Worm (Caenorhabditis elegans) whole organism, young adult: ENCODE measurements around the gene gpch-1.
A peak's percentile ranks its signal among the peaks of the same experiment; 100 is the strongest.

Experiments
- B0019.2 ChIP-seq: fragments of 200-800 bp; sonication (Bioruptor generic); conservative IDR thresholded peaks from 2 replicates; pipeline ENCODE4 v1.3.6; 2022; ENCODE audit warnings: missing genetic modification reagents, missing genetic modification characterization, missing compliant biosample characterization
- C17E4.6 ChIP-seq: fragments of 200-800 bp; sonication (Bioruptor generic); IDR thresholded peaks from 2 replicates; pipeline ENCODE4 v1.3.6; 2022; ENCODE audit warnings: missing genetic modification reagents, missing genetic modification characterization, missing compliant biosample characterization
- D2030.7 ChIP-seq: fragments of 200-800 bp; sonication (Bioruptor generic); IDR thresholded peaks from 2 replicates; pipeline ENCODE4 v1.3.6; 2022; ENCODE audit warnings: missing genetic modification reagents, missing genetic modification characterization, missing compliant biosample characterization
- F23B12.7 ChIP-seq: sonication (generic microtip); optimal IDR thresholded peaks from 2 replicates; lab custom pipeline; 2017; ENCODE audit warnings: missing genetic modification characterization, mild to moderate bottlenecking, missing compliant biosample characterization, antibody characterized with exemption, moderate library complexity; ENCODE audit not compliant: insufficient read depth
- F55B11.4 ChIP-seq: sonication (generic microtip); optimal IDR thresholded peaks from 2 replicates; lab custom pipeline; 2016; ENCODE audit warnings: missing compliant biosample characterization, missing genetic modification characterization, borderline replicate concordance; ENCODE audit not compliant: insufficient read depth
- Y53F4B.3 ChIP-seq: fragments of 200-800 bp; sonication (Bioruptor generic); IDR thresholded peaks from 2 replicates; pipeline ENCODE4 v1.3.6; 2022; ENCODE audit warnings: missing genetic modification reagents, missing genetic modification characterization, missing compliant biosample characterization
- Y95B8A.8 ChIP-seq: fragments of 200-800 bp; sonication (Bioruptor generic); IDR thresholded peaks from 2 replicates; pipeline ENCODE4 v1.3.6; 2022; ENCODE audit warnings: missing genetic modification reagents, missing genetic modification characterization, missing compliant biosample characterization
- ZK185.1 ChIP-seq: sonication (generic microtip); optimal IDR thresholded peaks from 2 replicates; lab custom pipeline; 2016; ENCODE audit warnings: mild to moderate bottlenecking, missing genetic modification characterization, missing compliant biosample characterization; ENCODE audit not compliant: poor library complexity, severe bottlenecking
- akir-1 ChIP-seq: fragments of 200-800 bp; sonication (Bioruptor generic); optimal IDR thresholded peaks from 2 replicates; lab custom pipeline; 2018; ENCODE audit warnings: mild to moderate bottlenecking, missing genetic modification characterization, moderate library complexity, missing compliant biosample characterization
- atf-7 ChIP-seq: sonication (generic microtip); optimal IDR thresholded peaks from 2 replicates; lab custom pipeline; 2017; ENCODE audit warnings: mild to moderate bottlenecking, missing genetic modification characterization, missing compliant biosample characterization
- bed-1 ChIP-seq: fragments of 200-800 bp; sonication (Bioruptor generic); IDR thresholded peaks from 2 replicates; pipeline ENCODE4 v1.3.6; 2022; ENCODE audit warnings: missing genetic modification reagents, missing genetic modification characterization, missing compliant biosample characterization
- bed-2 ChIP-seq: fragments of 200-800 bp; sonication (Bioruptor generic); IDR thresholded peaks from 2 replicates; pipeline ENCODE4 v1.3.6; 2022; ENCODE audit warnings: missing genetic modification reagents, missing genetic modification characterization, missing compliant biosample characterization
- ceh-91 ChIP-seq: fragments of 200-800 bp; sonication (Bioruptor generic); IDR thresholded peaks from 2 replicates; pipeline ENCODE4 v1.3.6; 2022; ENCODE audit warnings: missing genetic modification reagents, missing genetic modification characterization, missing compliant biosample characterization
- efl-1 ChIP-seq: fragments of 150-350 bp; optimal IDR thresholded peaks from 2 replicates; lab custom pipeline; 2014; ENCODE audit warnings: missing biosample characterization, missing genetic modification reagents, missing genetic modification characterization
- egl-44 ChIP-seq: fragments of 200-800 bp; sonication (Bioruptor generic); IDR thresholded peaks from 2 replicates; pipeline ENCODE4 v1.3.6; 2022; ENCODE audit warnings: missing genetic modification reagents, missing genetic modification characterization, missing compliant biosample characterization
- egrh-3 ChIP-seq: fragments of 200-800 bp; sonication (Bioruptor generic); IDR thresholded peaks from 2 replicates; pipeline ENCODE4 v1.3.6; 2022; ENCODE audit warnings: missing genetic modification reagents, missing genetic modification characterization, missing compliant biosample characterization
- him-1 ChIP-seq: sonication (generic microtip); optimal IDR thresholded peaks from 2 replicates; lab custom pipeline; 2016; ENCODE audit warnings: missing genotype, missing genetic modification reagents, missing genetic modification characterization, missing compliant biosample characterization
- hlh-26 ChIP-seq: fragments of 200-800 bp; sonication (Bioruptor generic); conservative IDR thresholded peaks from 2 replicates; pipeline ENCODE4 v1.3.6; 2022; ENCODE audit warnings: missing genetic modification reagents, missing genetic modification characterization, missing compliant biosample characterization
- hmg-1.2 ChIP-seq: fragments of 200-800 bp; sonication (Bioruptor generic); IDR thresholded peaks from 2 replicates; pipeline ENCODE4 v1.3.6; 2022; ENCODE audit warnings: missing genetic modification reagents, missing genetic modification characterization, missing compliant biosample characterization
- lag-1 ChIP-seq: fragments of 200-800 bp; sonication (Bioruptor generic); IDR thresholded peaks from 2 replicates; pipeline ENCODE4 v1.3.6; 2022; ENCODE audit warnings: missing genetic modification reagents, missing genetic modification characterization, missing compliant biosample characterization
- let-607 ChIP-seq, 2 experiments: fragments of 200-800 bp in 1 of 2; sonication (Bioruptor generic) in 1 of 2; sonication (generic microtip) in 1 of 2; optimal IDR thresholded peaks; 2 replicates each; lab custom pipeline; 2016 to 2018; ENCODE audit warnings: mild to moderate bottlenecking in 2 of 2, missing compliant biosample characterization in 2 of 2, missing genetic modification characterization in 2 of 2, moderate library complexity in 2 of 2, missing genotype in 1 of 2
- lin-26 ChIP-seq: fragments of 200-800 bp; sonication (Bioruptor generic); IDR thresholded peaks from 2 replicates; pipeline ENCODE4 v1.3.6; 2022; ENCODE audit warnings: missing genetic modification reagents, missing genetic modification characterization, missing compliant biosample characterization
- lin-54 ChIP-seq: fragments of 200-800 bp; sonication (Bioruptor generic); optimal IDR thresholded peaks from 2 replicates; lab custom pipeline; 2018; ENCODE audit warnings: mild to moderate bottlenecking, missing genetic modification characterization, missing compliant biosample characterization
- lir-1 ChIP-seq: fragments of 200-800 bp; sonication (Bioruptor generic); conservative IDR thresholded peaks from 2 replicates; pipeline ENCODE4 v1.3.6; 2022; ENCODE audit warnings: missing genetic modification reagents, missing genetic modification characterization, missing compliant biosample characterization
- lsl-1 ChIP-seq: fragments of 200-800 bp; sonication (Bioruptor generic); optimal IDR thresholded peaks from 2 replicates; lab custom pipeline; 2018; ENCODE audit warnings: mild to moderate bottlenecking, missing genetic modification characterization, moderate library complexity, missing compliant biosample characterization
- mes-4 ChIP-seq: sonication (generic microtip); optimal IDR thresholded peaks from 2 replicates; lab custom pipeline; 2016; ENCODE audit warnings: missing genotype, missing genetic modification characterization, missing compliant biosample characterization
- nfya-1 ChIP-seq: sonication (generic microtip); optimal IDR thresholded peaks from 2 replicates; lab custom pipeline; 2017; ENCODE audit warnings: antibody characterized with exemption, missing compliant biosample characterization, missing genetic modification characterization, borderline replicate concordance; ENCODE audit not compliant: insufficient read depth
- nfyb-1 ChIP-seq: fragments of 200-800 bp; sonication (Bioruptor generic); IDR thresholded peaks from 2 replicates; pipeline ENCODE4 v1.3.6; 2022; ENCODE audit warnings: missing genetic modification reagents, missing genetic modification characterization, missing compliant biosample characterization
- pbrm-1 ChIP-seq: fragments of 200-800 bp; sonication (Bioruptor generic); IDR thresholded peaks from 2 replicates; pipeline ENCODE4 v1.3.6; 2022; ENCODE audit warnings: missing genetic modification reagents, missing genetic modification characterization, missing compliant biosample characterization
- rcor-1 ChIP-seq: fragments of 200-800 bp; sonication (Bioruptor generic); IDR thresholded peaks from 2 replicates; pipeline ENCODE4 v1.3.6; 2022; ENCODE audit warnings: missing genetic modification reagents, missing genetic modification characterization, missing compliant biosample characterization
- rpc-1 ChIP-seq, 2 experiments: fragments of 150-350 bp in 1 of 2; sonication (generic microtip) in 1 of 2; optimal IDR thresholded peaks; 2 replicates each; lab custom pipeline; 2014 to 2018; ENCODE audit warnings: missing biosample characterization in 1 of 2, missing genetic modification characterization in 1 of 2, missing genetic modification reagents in 1 of 2, missing genotype in 1 of 2
- sdz-38 ChIP-seq: sonication (generic microtip); optimal IDR thresholded peaks from 2 replicates; lab custom pipeline; 2016; ENCODE audit warnings: missing genotype, missing genetic modification characterization, missing compliant biosample characterization
- sea-2 ChIP-seq: fragments of 200-800 bp; sonication (Bioruptor generic); IDR thresholded peaks from 2 replicates; pipeline ENCODE4 v1.3.6; 2022; ENCODE audit warnings: missing genetic modification characterization, missing compliant biosample characterization
- snpc-1.1 ChIP-seq: sonication (generic microtip); optimal IDR thresholded peaks from 2 replicates; lab custom pipeline; 2017; ENCODE audit warnings: missing genetic modification characterization, mild to moderate bottlenecking, missing compliant biosample characterization, antibody characterized with exemption, moderate library complexity, missing genotype, missing genetic modification reagents; ENCODE audit not compliant: insufficient read depth
- snpc-3.4 ChIP-seq: sonication (generic microtip); optimal IDR thresholded peaks from 2 replicates; lab custom pipeline; 2017; ENCODE audit warnings: missing genetic modification characterization, mild to moderate bottlenecking, missing compliant biosample characterization, antibody characterized with exemption, moderate library complexity, missing genotype, missing genetic modification reagents
- snpc-4 ChIP-seq, 5 experiments: fragments of 150-350 bp in 1 of 5; sonication (generic microtip) in 4 of 5; optimal IDR thresholded peaks; 2 replicates each; lab custom pipeline; 2014 to 2018; ENCODE audit warnings: missing genetic modification characterization in 5 of 5, missing biosample characterization in 3 of 5, antibody characterized with exemption in 2 of 5, mild to moderate bottlenecking in 2 of 5, missing compliant biosample characterization in 2 of 5, missing genotype in 2 of 5, moderate library complexity in 2 of 5, missing genetic modification reagents in 1 of 5
- tbp1 ChIP-seq: fragments of 200-800 bp; sonication (Bioruptor generic); optimal IDR thresholded peaks from 2 replicates; lab custom pipeline; 2018; ENCODE audit warnings: mild to moderate bottlenecking, missing genetic modification characterization, missing compliant biosample characterization
- unc-130 ChIP-seq: sonication (generic microtip); optimal IDR thresholded peaks from 2 replicates; lab custom pipeline; 2016; ENCODE audit warnings: missing genetic modification reagents, missing genetic modification characterization, missing compliant biosample characterization
- zim-3 ChIP-seq: sonication (generic microtip); optimal IDR thresholded peaks from 2 replicates; lab custom pipeline; 2017; ENCODE audit warnings: mild to moderate bottlenecking, missing genetic modification characterization, moderate library complexity, missing compliant biosample characterization
- ztf-18 ChIP-seq: sonication (generic microtip); optimal IDR thresholded peaks from 2 replicates; lab custom pipeline; 2016; ENCODE audit warnings: missing genotype, mild to moderate bottlenecking, missing genetic modification characterization, missing compliant biosample characterization
- ztf-28 ChIP-seq: fragments of 200-800 bp; sonication (Bioruptor generic); IDR thresholded peaks from 2 replicates; pipeline ENCODE4 v1.3.6; 2022; ENCODE audit warnings: missing genetic modification reagents, missing genetic modification characterization, missing compliant biosample characterization
- ztf-6 ChIP-seq: fragments of 200-800 bp; sonication (Bioruptor generic); IDR thresholded peaks from 2 replicates; pipeline ENCODE4 v1.3.6; 2022; ENCODE audit warnings: missing genetic modification reagents, missing genetic modification characterization, missing compliant biosample characterization

Gene gpch-1

DNA sequence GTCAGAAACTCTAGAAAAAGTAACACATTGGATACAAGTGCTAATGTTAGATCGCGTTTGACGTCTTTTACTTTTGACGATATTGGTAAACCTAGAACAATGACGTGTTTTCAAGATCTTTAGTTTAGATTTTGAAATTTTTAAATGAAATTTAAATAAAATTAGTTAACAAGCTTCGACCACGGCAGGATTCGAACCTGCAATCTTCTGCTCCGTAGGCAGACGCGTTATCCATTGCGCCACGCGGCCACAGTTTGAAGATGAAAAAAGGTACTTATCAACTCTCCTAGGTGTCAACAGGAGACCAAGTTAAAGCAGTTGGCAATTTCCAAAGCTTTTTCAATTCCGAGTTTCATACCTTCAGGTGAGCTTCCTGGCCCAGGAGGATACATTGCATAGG is 41.0 kb downstream of the gpch-1 start (continued):
- TF ChIP-seq ceh-91 (GFP tag; lab: Robert Waterston, UW) (no peak), lsl-1 (GFP tag; lab: Kevin White, UChicago) (peak; percentile 40), D2030.7 (GFP tag; lab: Robert Waterston, UW) (peak; percentile 69; the same call in 1 of the 2 replicates), sdz-38 (tag; lab: Kevin White, UChicago) (no peak), him-1 (tag; lab: Kevin White, UChicago) (peak; percentile 72), rpc-1 (optimal IDR thresholded peaks at IDR 0.05; lab: Kevin White, UChicago) (peak; percentile 63), rpc-1 (tag; optimal IDR thresholded peaks at IDR 0.05; lab: Kevin White, UChicago) (peak; percentile 81), hmg-1.2 (GFP tag; lab: Robert Waterston, UW) (peak; percentile 48; the same call in 1 of the 2 replicates), snpc-3.4 (tag; lab: Kevin White, UChicago) (peak; percentile 29), tbp1 (GFP tag; lab: Kevin White, UChicago) (peak; percentile 93), ZK185.1 (no peak), unc-130 (GFP tag; lab: Kevin White, UChicago) (no peak), lin-54 (peak; percentile 41), zim-3 (tag; lab: Kevin White, UChicago) (no peak), lag-1 (GFP tag; lab: Robert Waterston, UW) (no peak)

DNA sequence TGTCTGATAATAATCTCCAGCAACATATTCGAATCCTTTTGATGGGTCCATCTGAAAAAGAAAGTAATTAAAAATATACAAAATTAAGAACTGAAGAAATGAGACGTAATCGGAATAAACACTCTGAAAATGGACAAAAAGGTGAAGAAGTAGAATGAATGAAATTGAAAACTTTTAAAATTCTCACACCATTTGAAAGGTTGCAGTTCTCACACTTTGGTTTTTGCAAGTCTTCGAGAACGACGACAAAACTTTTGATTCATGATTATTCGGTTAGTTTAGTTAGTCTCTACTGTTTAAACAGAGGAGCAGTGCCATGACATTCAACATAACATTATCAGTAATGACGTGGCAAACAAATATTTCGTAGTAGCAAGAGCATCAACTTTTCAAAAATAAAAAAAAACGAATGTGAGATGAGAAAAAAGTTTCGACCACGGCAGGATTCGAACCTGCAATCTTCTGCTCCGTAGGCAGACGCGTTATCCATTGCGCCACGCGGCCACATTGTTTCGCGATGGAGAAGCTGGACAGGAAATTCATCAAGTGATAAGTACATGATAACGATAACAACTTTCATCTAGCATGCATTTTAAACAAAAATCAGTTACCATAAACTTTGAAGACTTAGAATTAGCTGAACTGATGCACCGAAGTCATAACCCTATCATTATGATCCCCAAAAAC is 41.7 kb downstream of the gpch-1 start, which contains the start of gene ceh-43:
Gene ceh-43, minus strand, starts transcription at position 51 of the 687 bp plus-strand sequence.
- TF ChIP-seq B0019.2 (GFP tag; lab: Robert Waterston, UW) (peak; percentile 57), lir-1 (GFP tag; lab: Robert Waterston, UW) (0 out of 2 replicates have a peak, but pooled peaks have one; percentile 24), rcor-1 (0 out of 2 replicates have a peak, but pooled peaks have one; percentile 8), Y53F4B.3 (GFP tag; lab: Robert Waterston, UW) (no peak), sea-2 (GFP tag; lab: Robert Waterston, UW) (no peak), akir-1 (no peak), nfya-1 (tag; lab: Kevin White, UChicago) (no peak), F55B11.4 (tag; lab: Kevin White, UChicago) (no peak), Y95B8A.8 (GFP tag; lab: Robert Waterston, UW) (no peak), ztf-28 (GFP tag; lab: Robert Waterston, UW) (0 out of 2 replicates have a peak, but pooled peaks have one; percentile 38), snpc-1.1 (tag; lab: Kevin White, UChicago) (no peak), ztf-6 (GFP tag; lab: Robert Waterston, UW) (no peak), pbrm-1 (peak; percentile 60), snpc-3.4 (tag; lab: Kevin White, UChicago) (peak; percentile 38), let-607 (tag; optimal IDR thresholded peaks at IDR 0.05; lab: Kevin White, UChicago) (no peak), bed-2 (no peak), zim-3 (tag; lab: Kevin White, UChicago) (no peak), ZK185.1 (peak; percentile 20), egrh-3 (GFP tag; lab: Robert Waterston, UW) (no peak), tbp1 (GFP tag; lab: Kevin White, UChicago) (peak; percentile 92), snpc-4 (GFP tag; optimal IDR thresholded peaks at IDR 0.05; lab: Kevin White, UChicago) (peak; percentile 11), snpc-4 (tag; optimal IDR thresholded peaks at IDR 0.05; lab: Kevin White, UChicago) (peak in 1 of 4 experiments; percentile 17), mes-4 (no peak), atf-7 (tag; lab: Kevin White, UChicago) (no peak), F23B12.7 (tag; lab: Kevin White, UChicago) (peak; percentile 11), efl-1 (GFP tag; lab: Kevin White, UChicago) (no peak), C17E4.6 (no peak), ztf-18 (peak; percentile 36), egl-44 (GFP tag; lab: Robert Waterston, UW) (no peak), lin-26 (GFP tag; lab: Robert Waterston, UW) (peak; percentile 78), hlh-26 (GFP tag; lab: Robert Waterston, UW) (no peak), nfyb-1 (GFP tag; lab: Robert Waterston, UW) (0 out of 2 replicates have a peak, but pooled peaks have one; percentile 32), him-1 (tag; lab: Kevin White, UChicago) (peak; percentile 46), bed-1 (GFP tag; lab: Robert Waterston, UW) (0 out of 2 replicates have a peak, but pooled peaks have one; percentile 29)
